Worm (Caenorhabditis elegans) whole organism, young adult: ENCODE measurements around the gene ttr-8.

Experiments
- B0035.1 ChIP-seq: sonication (generic microtip); optimal IDR thresholded peaks from 2 replicates; lab custom pipeline; 2016; ENCODE audit warnings: missing genetic modification characterization, mild to moderate bottlenecking, missing compliant biosample characterization, missing genotype, missing genetic modification reagents
- F49E8.2 ChIP-seq: sonication (generic microtip); optimal IDR thresholded peaks from 3 replicates; lab custom pipeline; 2017; ENCODE audit warnings: missing genetic modification characterization, mild to moderate bottlenecking, missing compliant biosample characterization, antibody characterized with exemption, moderate library complexity; ENCODE audit not compliant: insufficient read depth
- Y67H2A.10 ChIP-seq: fragments of 200-800 bp; sonication (Bioruptor generic); conservative IDR thresholded peaks from 2 replicates; pipeline ENCODE4 v1.3.6; 2022; ENCODE audit warnings: missing genetic modification reagents, missing genetic modification characterization, missing compliant biosample characterization
- Y79H2A.3 ChIP-seq: fragments of 200-800 bp; sonication (Bioruptor generic); conservative IDR thresholded peaks from 2 replicates; pipeline ENCODE4 v1.3.6; 2022; ENCODE audit warnings: missing genetic modification reagents, missing genetic modification characterization, missing compliant biosample characterization
- ceh-40 ChIP-seq: fragments of 200-800 bp; sonication (Bioruptor generic); IDR thresholded peaks from 2 replicates; pipeline ENCODE4 v1.3.6; 2022; ENCODE audit warnings: missing genetic modification characterization, missing compliant biosample characterization
- ceh-91 ChIP-seq: fragments of 200-800 bp; sonication (Bioruptor generic); IDR thresholded peaks from 2 replicates; pipeline ENCODE4 v1.3.6; 2022; ENCODE audit warnings: missing genetic modification reagents, missing genetic modification characterization, missing compliant biosample characterization
- dpff-1 ChIP-seq: sonication (generic microtip); optimal IDR thresholded peaks from 2 replicates; lab custom pipeline; 2017; ENCODE audit warnings: mild to moderate bottlenecking, missing genetic modification characterization, missing compliant biosample characterization
- egl-18 ChIP-seq: fragments of 200-800 bp; sonication (Bioruptor generic); IDR thresholded peaks from 2 replicates; pipeline ENCODE4 v1.3.6; 2022; ENCODE audit warnings: missing genetic modification reagents, missing genetic modification characterization, missing compliant biosample characterization
- him-1 ChIP-seq: sonication (generic microtip); optimal IDR thresholded peaks from 2 replicates; lab custom pipeline; 2016; ENCODE audit warnings: missing genotype, missing genetic modification reagents, missing genetic modification characterization, missing compliant biosample characterization
- lin-26 ChIP-seq: fragments of 200-800 bp; sonication (Bioruptor generic); IDR thresholded peaks from 2 replicates; pipeline ENCODE4 v1.3.6; 2022; ENCODE audit warnings: missing genetic modification reagents, missing genetic modification characterization, missing compliant biosample characterization
- madf-8 ChIP-seq: fragments of 200-800 bp; sonication (Bioruptor generic); conservative IDR thresholded peaks from 2 replicates; pipeline ENCODE4 v1.3.6; 2022; ENCODE audit warnings: missing genetic modification reagents, missing genetic modification characterization, missing compliant biosample characterization
- nhr-120 ChIP-seq: fragments of 200-800 bp; sonication (Bioruptor generic); IDR thresholded peaks from 2 replicates; pipeline ENCODE4 v1.3.6; 2022; ENCODE audit warnings: missing genetic modification characterization, missing compliant biosample characterization
- ztf-3 ChIP-seq: fragments of 200-800 bp; sonication (Bioruptor generic); optimal IDR thresholded peaks from 2 replicates; lab custom pipeline; 2018; ENCODE audit warnings: mild to moderate bottlenecking, missing genetic modification characterization, missing compliant biosample characterization

ttr-8 gene

DNA sequence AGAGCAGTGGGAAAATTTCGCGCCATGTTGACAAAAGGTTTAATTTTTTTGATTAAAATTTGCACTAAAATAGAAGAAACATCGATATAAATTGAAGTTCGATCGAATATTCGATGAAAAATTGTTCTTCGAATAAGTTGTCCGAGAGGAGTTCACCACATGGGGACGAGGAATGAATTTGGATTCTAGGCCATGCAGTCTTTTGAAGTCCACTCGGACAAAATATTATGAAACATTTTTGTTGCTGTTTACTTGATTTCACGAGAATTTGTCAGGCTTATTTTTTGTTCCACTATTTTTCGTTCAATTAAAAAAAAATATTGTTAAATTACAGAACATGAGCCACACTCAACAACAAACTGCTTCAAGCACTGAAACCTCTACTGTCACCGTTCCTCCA lies 44.5 kb downstream of the ttr-8 start, which contains the start of the genes cux-7 and C07H6.2 (continued):
- TF ChIP-seq Y79H2A.3 (GFP tag; lab: Robert Waterston, UW) (peak; percentile 49; the same call in 1 of the 2 replicates), him-1 (tag; lab: Kevin White, UChicago) (peak; percentile 66), nhr-120 (0 out of 2 replicates have a peak, but pooled peaks have one; percentile 59), madf-8 (peak; percentile 72), lin-26 (GFP tag; lab: Robert Waterston, UW) (no peak), Y67H2A.10 (peak; percentile 63; the same call in 1 of the 2 replicates), ztf-3 (GFP tag; lab: Kevin White, UChicago) (no peak), F49E8.2 (tag; lab: Kevin White, UChicago) (no peak), ceh-40 (GFP tag; lab: Robert Waterston, UW) (peak; percentile 87)

DNA sequence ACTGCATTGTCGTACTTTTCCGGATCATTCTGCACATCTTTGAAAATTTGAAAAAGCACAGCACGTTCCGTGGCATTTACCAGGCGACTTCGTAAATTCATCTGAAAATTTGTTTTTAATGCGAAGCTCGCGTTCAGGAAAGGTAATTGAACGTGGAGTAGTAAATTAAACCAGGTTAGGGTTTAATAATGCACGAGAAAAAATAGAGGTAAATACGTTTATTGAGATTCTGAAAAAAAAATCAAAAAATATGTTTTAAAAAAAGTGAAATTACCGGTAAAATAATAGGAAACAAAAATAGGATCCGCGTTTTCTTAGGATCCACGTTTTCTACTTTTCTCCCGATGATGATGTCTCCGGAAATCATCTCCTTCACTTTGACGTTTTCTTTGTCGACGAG lies 46.7 kb downstream of the ttr-8 start, which contains the start of gene clk-2:
clk-2 (minus strand) TSS at position 101 of the 400 bp plus-strand sequence.
- TF ChIP-seq dpff-1 (no peak), egl-18 (GFP tag; lab: Robert Waterston, UW) (no peak), B0035.1 (tag; lab: Kevin White, UChicago) (no peak), ceh-91 (no peak)
